Worm (Caenorhabditis elegans) whole organism, mixed stage, embryonic: ENCODE data around the gene icd-1.

Source experiments
- lsy-2 ChIP-seq: fragments of 150-350 bp; optimal IDR thresholded peaks from 2 replicates; lab custom pipeline; 2014; ENCODE audit warnings: missing biosample characterization, missing genetic modification characterization
- ztf-11 ChIP-seq: fragments of 150-350 bp; optimal IDR thresholded peaks from 2 replicates; lab custom pipeline; 2014; ENCODE audit warnings: missing biosample characterization, missing genetic modification characterization

ce11 chrII:6636136-6636535 is 47.7 kb upstream of the icd-1 start, which contains the start of gene T19D12.5:
- TF ChIP-seq lsy-2 (no peak), ztf-11 (tag; lab: Kevin White, UChicago) (no peak)
